Fruit fly (Drosophila melanogaster): ENCODE measurements around the gene Tl.

Gene Tl

DNA sequence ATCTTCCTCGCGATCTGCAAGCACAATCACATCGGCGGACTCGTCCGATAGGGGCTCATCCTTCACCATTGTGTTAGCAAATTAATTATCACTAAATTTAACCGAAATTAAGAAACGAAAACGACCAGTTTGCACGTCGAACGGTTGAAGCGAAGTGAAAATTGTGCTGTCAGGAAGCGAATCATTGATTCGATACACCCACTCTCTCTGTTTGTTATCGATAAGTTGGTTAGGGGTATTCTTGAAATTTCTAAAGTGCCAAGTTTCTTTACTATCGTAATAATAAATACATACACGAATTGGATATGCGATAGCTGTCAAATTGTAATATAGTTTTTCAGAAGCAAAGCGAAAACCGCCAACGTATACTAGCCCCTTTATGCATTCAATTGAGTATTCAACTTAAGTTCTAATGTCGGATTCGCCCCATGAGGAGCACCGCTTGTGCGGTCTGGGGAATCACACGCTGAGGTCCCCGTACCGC, 76.7 kb downstream of the Tl start, which contains the start of gene Rb97D (continued):
- TF ChIP-seq nerfin-1 (tag; optimal IDR thresholded peaks at IDR 0.05) (peak; percentile 45), luna (GFP tag; optimal IDR thresholded peaks at IDR 0.05) (peak; percentile 67), Fer3 (tag; optimal IDR thresholded peaks at IDR 0.05) (peak; percentile 70), CG13775 (GFP tag; optimal IDR thresholded peaks at IDR 0.05) (peak; percentile 44), bab2 (GFP tag; optimal IDR thresholded peaks at IDR 0.05) (peak; percentile 70), CG2129 (GFP tag; IDR thresholded peaks at IDR 0.05; ENCODE audit: partially characterized antibody) (peak; percentile 91), Myb (GFP tag; optimal IDR thresholded peaks at IDR 0.05) (peak; percentile 50), CG3065 (GFP tag; optimal IDR thresholded peaks at IDR 0.05) (no peak), CG10274 (GFP tag; optimal IDR thresholded peaks at IDR 0.05) (no peak), ci (GFP tag; IDR thresholded peaks at IDR 0.05) (peak; percentile 87), pfk (GFP tag; optimal IDR thresholded peaks at IDR 0.05) (no peak), sqz (GFP tag; optimal IDR thresholded peaks at IDR 0.05) (peak; percentile 23), CG4424 (GFP tag; optimal IDR thresholded peaks at IDR 0.05) (peak; percentile 75), CG4820 (GFP tag; optimal IDR thresholded peaks at IDR 0.05) (peak; percentile 62), bigmax (GFP tag; optimal IDR thresholded peaks at IDR 0.05) (no peak), sisA (GFP tag; IDR thresholded peaks at IDR 0.05) (peak; percentile 62), zen2 (GFP tag; IDR thresholded peaks at IDR 0.05; ENCODE audit: partially characterized antibody) (peak; percentile 87), Vsx1 (GFP tag; optimal IDR thresholded peaks at IDR 0.05) (no peak), mirr (GFP tag; optimal IDR thresholded peaks at IDR 0.05) (no peak), en (GFP tag; optimal IDR thresholded peaks at IDR 0.05) (peak; percentile 4), CG7556 (GFP tag; optimal IDR thresholded peaks at IDR 0.05) (peak; percentile 63), bbx (GFP tag; IDR thresholded peaks at IDR 0.05; ENCODE audit: partially characterized antibody) (peak; percentile 85), CG16863 (GFP tag; optimal IDR thresholded peaks at IDR 0.05) (peak; percentile 60), Oli (tag; optimal IDR thresholded peaks at IDR 0.05) (peak; percentile 42), Bteb2 (GFP tag; optimal IDR thresholded peaks at IDR 0.05) (peak; percentile 76), gsb (GFP tag; IDR thresholded peaks at IDR 0.05) (peak; percentile 61), CG8765 (GFP tag; IDR thresholded peaks at IDR 0.05) (peak; percentile 40; the same call in 1 of the 2 replicates), CG12236 (GFP tag; optimal IDR thresholded peaks at IDR 0.05) (peak; percentile 0), Sry-β (GFP tag; optimal IDR thresholded peaks at IDR 0.05) (peak; percentile 7), lov (optimal IDR thresholded peaks at IDR 0.05) (no peak), lov (GFP tag; IDR thresholded peaks at IDR 0.05) (no peak), Hr51 (GFP tag; optimal IDR thresholded peaks at IDR 0.05) (peak; percentile 66 to 68), sob (GFP tag; IDR thresholded peaks at IDR 0.05) (peak; percentile 78), hb (GFP tag; IDR thresholded peaks at IDR 0.05; ENCODE audit: partially characterized antibody) (peak; percentile 77), Gsc (GFP tag; IDR thresholded peaks at IDR 0.05) (no peak), CG1602 (GFP tag; optimal IDR thresholded peaks at IDR 0.05) (peak; percentile 63), corto (GFP tag; optimal IDR thresholded peaks at IDR 0.05) (no peak), CG31388 (GFP tag; optimal IDR thresholded peaks at IDR 0.05) (no peak), CG17186 (GFP tag; optimal IDR thresholded peaks at IDR 0.05) (no peak), Ada2b (GFP tag; IDR thresholded peaks at IDR 0.05) (peak; percentile 72), Chrac-16 (GFP tag; optimal IDR thresholded peaks at IDR 0.05) (peak; percentile 62), CG18011 (GFP tag; optimal IDR thresholded peaks at IDR 0.05) (peak; percentile 62), Abd-B (GFP tag; optimal IDR thresholded peaks at IDR 0.05) (no peak), Hand (GFP tag; optimal IDR thresholded peaks at IDR 0.05) (peak; percentile 45), gsb-n (tag; optimal IDR thresholded peaks at IDR 0.05) (peak; percentile 89), CG7745 (tag; optimal IDR thresholded peaks at IDR 0.05) (no peak), dati (GFP tag; IDR thresholded peaks at IDR 0.05) (0 out of 2 replicates have a peak, but pooled peaks have one; percentile 2), dysf (GFP tag; IDR thresholded peaks at IDR 0.05) (peak; percentile 81), CG30431 (GFP tag; optimal IDR thresholded peaks at IDR 0.05) (no peak), Deaf1 (tag; optimal IDR thresholded peaks at IDR 0.05) (peak; percentile 4), NC2α (GFP tag; optimal IDR thresholded peaks at IDR 0.05) (no peak)
